Fruit fly (Drosophila melanogaster): Measurements from ENCODE around the gene Archease.

DNA sequence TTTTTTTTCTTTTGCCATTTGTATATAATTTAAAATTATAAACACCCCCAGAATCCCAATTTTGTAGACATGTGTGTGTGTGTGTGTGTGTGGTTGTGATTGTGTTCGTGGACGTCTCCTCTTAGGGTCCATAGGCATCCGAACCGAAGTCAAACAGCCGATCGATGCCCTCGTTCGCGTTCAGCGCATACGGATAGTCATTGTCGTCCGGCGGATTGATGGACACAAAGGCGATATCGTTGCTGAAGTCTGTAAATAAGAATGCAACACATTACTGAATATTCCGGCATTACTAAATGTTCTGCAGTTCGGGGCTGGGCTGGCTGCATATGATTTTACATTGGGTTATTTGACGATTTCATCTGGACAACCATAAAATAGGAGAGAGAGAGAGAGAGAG is 41.3 kb downstream of the Archease start:
- TF ChIP-seq CG17568 (GFP tag; optimal IDR thresholded peaks at IDR 0.05): no peak
- no peak for TF ChIP-seq CG18599 (GFP tag; optimal IDR thresholded peaks at IDR 0.05)
- TF ChIP-seq btn (GFP tag; optimal IDR thresholded peaks at IDR 0.05): no peak
- TF ChIP-seq Dek (tag; optimal IDR thresholded peaks at IDR 0.05): no peak
- no peak for TF ChIP-seq CG11723 (GFP tag; optimal IDR thresholded peaks at IDR 0.05)
- TF ChIP-seq H15 (GFP tag; IDR thresholded peaks at IDR 0.05): no peak
- TF ChIP-seq pnt (GFP tag; optimal IDR thresholded peaks at IDR 0.05): no peak
- no peak for TF ChIP-seq CG13287 (GFP tag; IDR thresholded peaks at IDR 0.05; ENCODE audit: partially characterized antibody)
- no peak for TF ChIP-seq CG11695 (GFP tag; IDR thresholded peaks at IDR 0.05)
- TF ChIP-seq CG3838 (GFP tag; optimal IDR thresholded peaks at IDR 0.05): no peak
- TF ChIP-seq CG2875 (GFP tag; optimal IDR thresholded peaks at IDR 0.05): no peak
- no peak for TF ChIP-seq ttk (GFP tag; IDR thresholded peaks at IDR 0.05)
- no peak for TF ChIP-seq CG4854 (GFP tag; optimal IDR thresholded peaks at IDR 0.05)
- TF ChIP-seq CG8388 (GFP tag; optimal IDR thresholded peaks at IDR 0.05): no peak
